Worm (Caenorhabditis elegans) whole organism, early embryonic: ENCODE results near the gene rom-1.

Experiments used
- B0310.2 ChIP-seq: sonication (generic microtip); optimal IDR thresholded peaks from 2 replicates; lab custom pipeline; 2016; ENCODE audit warnings: mild to moderate bottlenecking, missing genetic modification characterization, missing compliant biosample characterization
- F13C5.2 ChIP-seq: sonication (generic microtip); optimal IDR thresholded peaks from 2 replicates; lab custom pipeline; 2017; ENCODE audit warnings: mild to moderate bottlenecking, missing genetic modification characterization, inconsistent platforms, missing compliant biosample characterization
- ama-1 ChIP-seq: fragments of 150-350 bp; optimal IDR thresholded peaks from 2 replicates; lab custom pipeline; 2014
- ets-7 ChIP-seq: sonication (generic microtip); optimal IDR thresholded peaks from 2 replicates; lab custom pipeline; 2016; ENCODE audit warnings: missing genotype, missing genetic modification characterization, missing compliant biosample characterization
- flt-1 ChIP-seq: fragments of 200-800 bp; sonication (Bioruptor generic); IDR thresholded peaks from 2 replicates; pipeline ENCODE4 v1.3.6; 2022; ENCODE audit warnings: missing genetic modification characterization, missing compliant biosample characterization
- hmbx-1 ChIP-seq: sonication (generic microtip); optimal IDR thresholded peaks from 2 replicates; lab custom pipeline; 2016; ENCODE audit warnings: mild to moderate bottlenecking, missing genetic modification characterization, missing compliant biosample characterization
- hnd-1 ChIP-seq: sonication (generic microtip); optimal IDR thresholded peaks from 2 replicates; lab custom pipeline; 2016; ENCODE audit warnings: missing genetic modification characterization, missing compliant biosample characterization
- pes-1 ChIP-seq: fragments of 200-800 bp; sonication (Bioruptor generic); IDR thresholded peaks from 2 replicates; pipeline ENCODE4 v1.3.6; 2022; ENCODE audit warnings: missing genetic modification reagents, missing genetic modification characterization, missing compliant biosample characterization
- tbx-11 ChIP-seq: fragments of 200-800 bp; sonication (Bioruptor generic); IDR thresholded peaks from 2 replicates; pipeline ENCODE4 v1.3.6; 2022; ENCODE audit warnings: missing genetic modification characterization, missing compliant biosample characterization
- tbx-37 ChIP-seq: fragments of 200-800 bp; sonication (Bioruptor generic); conservative IDR thresholded peaks from 2 replicates; pipeline ENCODE4 v1.3.6; 2022; ENCODE audit warnings: missing genetic modification reagents, missing genetic modification characterization, missing compliant biosample characterization
- tra-4 ChIP-seq: sonication (generic microtip); optimal IDR thresholded peaks from 2 replicates; lab custom pipeline; 2017; ENCODE audit warnings: missing genetic modification characterization, missing compliant biosample characterization

DNA sequence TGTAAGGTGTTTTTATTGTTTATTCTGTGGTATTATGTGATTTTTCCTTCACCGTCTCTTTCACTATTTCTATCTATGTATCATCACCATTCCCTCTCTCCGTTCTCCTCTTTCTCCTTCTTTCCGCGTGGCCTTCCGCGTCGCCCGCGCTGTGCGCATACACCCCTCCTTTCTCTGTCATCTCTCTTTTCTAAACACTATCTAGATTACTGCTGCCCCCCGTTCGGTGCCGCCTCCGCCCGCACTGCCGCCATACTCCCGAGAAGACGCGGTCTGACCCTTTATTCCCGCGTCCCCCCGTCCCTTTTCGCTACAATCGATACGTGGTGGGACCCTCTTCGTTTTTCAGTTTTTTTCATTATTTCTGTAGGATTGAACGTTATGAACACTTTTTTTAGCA lies 41.6 kb downstream of the rom-1 start:
- TF ChIP-seq tbx-37 (GFP tag; lab: Robert Waterston, UW) = no peak
- no peak for TF ChIP-seq hmbx-1 (tag; lab: Kevin White, UChicago)
- 0 out of 2 replicates have a peak, but pooled peaks have one; percentile 6 for TF ChIP-seq flt-1
- TF ChIP-seq tra-4 (tag; lab: Kevin White, UChicago) = no peak
- peak; percentile 28 for TF ChIP-seq F13C5.2 (tag; lab: Kevin White, UChicago)
- TF ChIP-seq ama-1 = no peak
- peak; percentile 21 for TF ChIP-seq B0310.2 (tag; lab: Kevin White, UChicago)
- TF ChIP-seq tbx-11 (GFP tag; lab: Robert Waterston, UW) = no peak
- no peak for TF ChIP-seq pes-1 (GFP tag; lab: Robert Waterston, UW)
- TF ChIP-seq ets-7 (tag; lab: Kevin White, UChicago) = no peak
- no peak for TF ChIP-seq hnd-1 (tag; lab: Kevin White, UChicago)
